Worm (Caenorhabditis elegans): ENCODE measurements around the gene Y55D5A.4.

The Y55D5A.4 gene

DNA sequence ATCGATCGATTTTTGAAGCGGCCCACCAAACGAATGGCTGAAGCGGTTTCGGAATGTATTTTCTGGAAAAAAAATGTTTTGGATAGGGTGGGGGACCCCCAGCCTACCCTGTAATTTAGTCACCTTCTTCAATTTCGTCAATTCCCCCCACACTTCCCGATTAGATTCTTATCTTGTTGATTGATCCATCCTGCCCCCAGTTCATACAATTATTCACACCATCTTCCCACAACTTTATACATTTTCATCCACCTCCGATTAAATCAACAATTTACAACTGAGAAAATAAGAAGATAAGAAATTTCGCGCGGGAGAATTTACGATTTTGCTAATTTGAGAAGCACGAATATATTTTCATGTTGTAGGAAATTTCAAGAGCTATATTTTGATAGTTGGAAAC is 16.9 kb downstream of the Y55D5A.4 start:
- TF ChIP-seq efl-1 (optimal IDR thresholded peaks at IDR 0.05) (no peak), efl-1 (GFP tag; optimal IDR thresholded peaks at IDR 0.05 in 1 of 2) (peak in 1 of 2 experiments; percentile 43), fkh-4 (tag; optimal IDR thresholded peaks at IDR 0.05; ENCODE audit: borderline replicate concordance) (no peak), tlp-1 (tag; optimal IDR thresholded peaks at IDR 0.05) (peak; percentile 20), aha-1 (tag; optimal IDR thresholded peaks at IDR 0.05) (no peak)

DNA sequence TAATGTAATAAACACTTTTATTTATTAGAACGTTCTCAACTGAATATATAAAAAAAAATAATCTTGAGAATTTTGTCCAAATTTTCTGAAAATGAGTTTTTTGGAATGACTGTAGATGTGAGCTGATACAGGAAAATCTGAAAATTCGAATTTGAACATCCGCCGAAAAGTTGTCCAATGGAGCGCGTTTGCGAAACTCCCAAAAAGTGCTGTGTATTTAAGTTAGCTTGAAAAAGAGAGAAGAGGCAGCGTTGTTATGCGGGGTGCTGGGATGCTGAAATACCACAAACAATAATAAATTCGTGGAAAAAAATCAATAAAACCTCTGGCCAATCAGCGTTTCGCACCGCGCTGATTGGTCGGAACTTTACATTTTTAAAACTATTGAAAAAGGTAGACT is 19.6 kb downstream of the Y55D5A.4 start:
- TF ChIP-seq efl-1 (optimal IDR thresholded peaks at IDR 0.05), result peak in 1 of 2 experiments; percentile 54
- peak; percentile 52 to 62 for TF ChIP-seq efl-1 (GFP tag; optimal IDR thresholded peaks at IDR 0.05 in 1 of 2)
- TF ChIP-seq dpl-1 (GFP tag; optimal IDR thresholded peaks at IDR 0.05), result peak in 1 of 3 experiments; percentile 44
- TF ChIP-seq lin-35 (GFP tag; optimal IDR thresholded peaks at IDR 0.05), result peak in 1 of 2 experiments; percentile 7
- TF ChIP-seq ztf-11 (tag; optimal IDR thresholded peaks at IDR 0.05), result no peak
- no peak for TF ChIP-seq hpl-2 (GFP tag; optimal IDR thresholded peaks at IDR 0.05)

DNA sequence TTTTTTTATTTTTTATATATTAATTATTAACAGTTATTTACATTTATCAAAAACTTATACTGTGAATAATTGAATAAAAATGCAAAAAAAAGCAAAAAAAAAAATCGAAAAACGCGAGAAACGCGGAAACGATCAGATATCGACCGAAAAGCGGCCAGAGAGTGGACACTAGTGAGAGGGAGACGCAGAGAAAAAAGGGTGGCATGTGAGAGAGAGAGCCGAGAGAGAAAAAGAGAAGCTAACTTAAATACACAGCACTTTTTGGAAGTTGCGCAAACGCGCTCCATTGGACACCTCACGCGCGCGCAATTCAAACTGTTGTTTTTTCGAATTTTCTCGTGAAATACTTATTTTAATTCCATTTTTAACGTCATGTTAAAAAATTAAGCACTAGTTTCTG is 23.4 kb downstream of the Y55D5A.4 start:
- TF ChIP-seq fkh-8 (tag; optimal IDR thresholded peaks at IDR 0.05) (peak; percentile 88), unc-98 (GFP tag; IDR thresholded peaks at IDR 0.05) (peak; percentile 77), pax-3 (tag; optimal IDR thresholded peaks at IDR 0.05) (peak; percentile 66), nhr-47 (tag; optimal IDR thresholded peaks at IDR 0.05) (peak; percentile 92), nhr-76 (tag; optimal IDR thresholded peaks at IDR 0.05) (no peak), nhr-85 (tag) (peak; percentile 92), fos-1 (tag; optimal IDR thresholded peaks at IDR 0.05) (peak; percentile 65), nhr-20 (tag; optimal IDR thresholded peaks at IDR 0.05) (peak; percentile 89), sox-4 (tag; optimal IDR thresholded peaks at IDR 0.05) (peak; percentile 50), dsc-1 (tag; optimal IDR thresholded peaks at IDR 0.05) (peak; percentile 81), nhr-71 (tag; optimal IDR thresholded peaks at IDR 0.05) (peak; percentile 95), tlp-1 (tag; optimal IDR thresholded peaks at IDR 0.05) (no peak), nhr-12 (tag; optimal IDR thresholded peaks at IDR 0.05) (no peak), efl-1 (optimal IDR thresholded peaks at IDR 0.05) (peak; percentile 83 to 95), efl-1 (GFP tag; optimal IDR thresholded peaks at IDR 0.05 in 1 of 2) (peak; percentile 93 to 99), xbp-1 (tag; optimal IDR thresholded peaks at IDR 0.05) (peak; percentile 86), lin-35 (GFP tag; optimal IDR thresholded peaks at IDR 0.05) (peak; percentile 92 to 95), snpc-4 (tag; optimal IDR thresholded peaks at IDR 0.05) (peak; percentile 52), pag-3 (tag; optimal IDR thresholded peaks at IDR 0.05; ENCODE audit: borderline replicate concordance, insufficient read depth) (no peak), mep-1 (tag; optimal IDR thresholded peaks at IDR 0.05) (peak; percentile 83), alr-1 (tag; optimal IDR thresholded peaks at IDR 0.05; ENCODE audit: borderline replicate concordance) (no peak), elt-3 (tag; optimal IDR thresholded peaks at IDR 0.05) (peak in 2 of 6 experiments; percentile 8 to 29), rnt-1 (tag; optimal IDR thresholded peaks at IDR 0.05) (peak; percentile 90), Y116A8C.19 (tag; optimal IDR thresholded peaks at IDR 0.05; ENCODE audit: borderline replicate concordance) (no peak), ceh-82 (tag; optimal IDR thresholded peaks at IDR 0.05) (peak; percentile 52 to 83 (median 74)), dpl-1 (GFP tag; optimal IDR thresholded peaks at IDR 0.05) (peak; percentile 90 to 91 (median 90)), mdl-1 (tag; optimal IDR thresholded peaks at IDR 0.05) (peak in 1 of 2 experiments; percentile 70), F16B12.6 (tag; optimal IDR thresholded peaks at IDR 0.05) (peak; percentile 58), irx-1 (tag; optimal IDR thresholded peaks at IDR 0.05) (peak; percentile 80), mab-9 (GFP tag; IDR thresholded peaks at IDR 0.05) (peak; percentile 76), tbx-2 (tag; optimal IDR thresholded peaks at IDR 0.05) (peak; percentile 87), isw-1 (GFP tag; IDR thresholded peaks at IDR 0.05) (peak; percentile 93), blmp-1 (tag; optimal IDR thresholded peaks at IDR 0.05) (peak; percentile 67), nhr-11 (tag; optimal IDR thresholded peaks at IDR 0.05) (peak; percentile 48), fkh-10 (GFP tag; optimal IDR thresholded peaks at IDR 0.05) (peak; percentile 45), ztf-4 (tag; optimal IDR thresholded peaks at IDR 0.05) (peak; percentile 20), lsy-2 (tag; optimal IDR thresholded peaks at IDR 0.05) (peak; percentile 84 to 90), hpl-2 (GFP tag; optimal IDR thresholded peaks at IDR 0.05) (peak; percentile 5), egl-13 (tag; optimal IDR thresholded peaks at IDR 0.05) (peak; percentile 66), vab-15 (tag; optimal IDR thresholded peaks at IDR 0.05) (no peak), lir-3 (tag; optimal IDR thresholded peaks at IDR 0.05; ENCODE audit: poor library complexity) (no peak), swsn-7 (tag; optimal IDR thresholded peaks at IDR 0.05) (peak; percentile 88), hlh-4 (tag; optimal IDR thresholded peaks at IDR 0.05) (no peak), jun-1 (tag; optimal IDR thresholded peaks at IDR 0.05) (peak; percentile 59)

Data from whole organism, L1 larva.